Fruit fly (Drosophila melanogaster) whole organism, prepupa: ENCODE results near the gene CG43390.

Experiments used
- CG10631 ChIP-seq: fragments of 200-800 bp; sonication (Bioruptor generic); optimal IDR thresholded peaks from 2 replicates; lab custom pipeline; 2016; ENCODE audit warnings: missing biosample characterization, missing genetic modification characterization
- CG10669 ChIP-seq: fragments of 200-800 bp; sonication (Bioruptor generic); optimal IDR thresholded peaks from 3 replicates; lab custom pipeline; 2018; ENCODE audit warnings: missing biosample characterization, mild to moderate bottlenecking, missing genetic modification characterization, moderate library complexity
- CG11294 ChIP-seq: fragments of 200-800 bp; sonication (Bioruptor generic); IDR thresholded peaks from 2 replicates; pipeline ENCODE4 v1.3.6; 2022; ENCODE audit warnings: missing biosample characterization, missing genetic modification characterization
- CG15336 ChIP-seq: fragments of 200-800 bp; sonication (Bioruptor generic); IDR thresholded peaks from 2 replicates; pipeline ENCODE4 v1.3.6; 2022; ENCODE audit warnings: missing biosample characterization, missing genetic modification characterization
- CG3032 ChIP-seq: fragments of 200-800 bp; optimal IDR thresholded peaks from 2 replicates; lab custom pipeline; 2019; ENCODE audit warnings: missing biosample characterization, mild to moderate bottlenecking, missing genetic modification characterization, moderate library complexity
- CG31627 ChIP-seq: fragments of 200-800 bp; sonication (Bioruptor generic); optimal IDR thresholded peaks from 3 replicates; lab custom pipeline; 2016; ENCODE audit warnings: missing biosample characterization, missing genetic modification characterization
- CG32006 ChIP-seq: fragments of 200-800 bp; sonication (Bioruptor generic); optimal IDR thresholded peaks from 3 replicates; lab custom pipeline; 2017; ENCODE audit warnings: missing biosample characterization, mild to moderate bottlenecking, missing genetic modification characterization
- CG34406 ChIP-seq: fragments of 200-800 bp; sonication (Bioruptor generic); optimal IDR thresholded peaks from 3 replicates; lab custom pipeline; 2016; ENCODE audit warnings: missing biosample characterization, missing genetic modification characterization
- CG3919 ChIP-seq: fragments of 200-800 bp; sonication (Bioruptor generic); optimal IDR thresholded peaks from 3 replicates; lab custom pipeline; 2016; ENCODE audit warnings: missing biosample characterization, missing genetic modification characterization
- CG4318 ChIP-seq: fragments of 200-800 bp; sonication (Bioruptor generic); optimal IDR thresholded peaks from 3 replicates; lab custom pipeline; 2017; ENCODE audit warnings: missing biosample characterization, mild to moderate bottlenecking, missing genetic modification characterization
- CG6163 ChIP-seq: fragments of 200-800 bp; sonication (Bioruptor generic); IDR thresholded peaks from 3 replicates; pipeline ENCODE4 v1.3.6; 2022; ENCODE audit warnings: missing biosample characterization, missing genetic modification characterization
- CG6792 ChIP-seq: fragments of 200-800 bp; sonication (Bioruptor generic); optimal IDR thresholded peaks from 3 replicates; lab custom pipeline; 2016; ENCODE audit warnings: missing biosample characterization, missing genetic modification characterization
- CG6808 ChIP-seq: fragments of 200-800 bp; sonication (Bioruptor generic); optimal IDR thresholded peaks from 3 replicates; lab custom pipeline; 2017; ENCODE audit warnings: missing biosample characterization, missing genetic modification characterization, mild to moderate bottlenecking, moderate library complexity, missing genetic modification reagents
- CG6854 ChIP-seq: fragments of 200-800 bp; sonication (Bioruptor generic); optimal IDR thresholded peaks from 2 replicates; lab custom pipeline; 2017; ENCODE audit warnings: missing biosample characterization, mild to moderate bottlenecking, missing genetic modification characterization
- CG7368 ChIP-seq: fragments of 200-800 bp; sonication (Bioruptor generic); optimal IDR thresholded peaks from 3 replicates; lab custom pipeline; 2016; ENCODE audit warnings: missing biosample characterization, missing genetic modification characterization
- CG8119 ChIP-seq: fragments of 200-800 bp; sonication (Bioruptor generic); IDR thresholded peaks from 3 replicates; pipeline ENCODE4 v1.3.6; 2022; ENCODE audit warnings: missing biosample characterization, missing genetic modification characterization
- CG8632 ChIP-seq: fragments of 200-800 bp; sonication (Bioruptor generic); optimal IDR thresholded peaks from 3 replicates; lab custom pipeline; 2016; ENCODE audit warnings: missing biosample characterization, missing genetic modification characterization
- Eip75B ChIP-seq: fragments of 200-800 bp; sonication (Bioruptor generic); optimal IDR thresholded peaks from 3 replicates; lab custom pipeline; 2016; ENCODE audit warnings: missing biosample characterization, missing genetic modification characterization
- Eip78C ChIP-seq: fragments of 200-800 bp; sonication (Bioruptor generic); peaks from one replicate; lab custom pipeline; 2016; ENCODE audit warnings: missing biosample characterization, missing genetic modification characterization
- Eip93F ChIP-seq: fragments of 200-800 bp; sonication (Bioruptor generic); optimal IDR thresholded peaks from 2 replicates; lab custom pipeline; 2016; ENCODE audit warnings: missing biosample characterization, mild to moderate bottlenecking, missing genetic modification characterization
- Ets21C ChIP-seq: fragments of 200-800 bp; sonication (Bioruptor generic); optimal IDR thresholded peaks from 3 replicates; lab custom pipeline; 2016; ENCODE audit warnings: missing biosample characterization, missing genetic modification characterization
- Ets96B ChIP-seq: fragments of 200-800 bp; optimal IDR thresholded peaks from 2 replicates; lab custom pipeline; 2019; ENCODE audit warnings: missing biosample characterization, mild to moderate bottlenecking, missing genetic modification characterization, moderate library complexity
- Hr38 ChIP-seq: sonication (Bioruptor generic); optimal IDR thresholded peaks from 2 replicates; lab custom pipeline; 2016; ENCODE audit warnings: missing biosample characterization, missing genetic modification characterization
- Hr4 ChIP-seq: fragments of 200-800 bp; sonication (Bioruptor generic); optimal IDR thresholded peaks from 3 replicates; lab custom pipeline; 2016; ENCODE audit warnings: missing biosample characterization, missing genetic modification characterization
- Met ChIP-seq: fragments of 200-800 bp; sonication (Bioruptor generic); optimal IDR thresholded peaks from 3 replicates; lab custom pipeline; 2016; ENCODE audit warnings: missing biosample characterization, missing genetic modification characterization
- OdsH ChIP-seq: fragments of 200-800 bp; sonication (Bioruptor generic); optimal IDR thresholded peaks from 3 replicates; lab custom pipeline; 2016; ENCODE audit warnings: missing biosample characterization, missing genetic modification characterization
- Sox102F ChIP-seq: fragments of 200-800 bp; sonication (Bioruptor generic); optimal IDR thresholded peaks from 2 replicates; lab custom pipeline; 2016; ENCODE audit warnings: missing biosample characterization, mild to moderate bottlenecking, missing genetic modification characterization
- Sox15 ChIP-seq: fragments of 200-800 bp; sonication (Bioruptor generic); optimal IDR thresholded peaks from 3 replicates; lab custom pipeline; 2016; ENCODE audit warnings: missing biosample characterization, missing genetic modification characterization
- achi ChIP-seq: fragments of 200-800 bp; sonication (Bioruptor generic); optimal IDR thresholded peaks from 3 replicates; lab custom pipeline; 2016; ENCODE audit warnings: missing biosample characterization, missing genetic modification characterization
- acj6 ChIP-seq: fragments of 200-800 bp; sonication (Bioruptor generic); optimal IDR thresholded peaks from 3 replicates; lab custom pipeline; 2016; ENCODE audit warnings: missing biosample characterization, missing genetic modification characterization
- cyc ChIP-seq: fragments of 200-800 bp; sonication (Bioruptor generic); optimal IDR thresholded peaks from 3 replicates; lab custom pipeline; 2016; ENCODE audit warnings: missing biosample characterization, missing genetic modification characterization
- dac ChIP-seq: fragments of 200-800 bp; sonication (Bioruptor generic); optimal IDR thresholded peaks from 2 replicates; lab custom pipeline; 2017; ENCODE audit warnings: missing biosample characterization, mild to moderate bottlenecking, missing genetic modification characterization
- dsx ChIP-seq: fragments of 200-800 bp; optimal IDR thresholded peaks from 3 replicates; lab custom pipeline; 2019; ENCODE audit warnings: missing biosample characterization, mild to moderate bottlenecking, missing genetic modification characterization, moderate library complexity; ENCODE audit not compliant: poor library complexity, severe bottlenecking
- eg ChIP-seq: fragments of 200-800 bp; sonication (Bioruptor generic); IDR thresholded peaks from 3 replicates; pipeline ENCODE4 v1.3.6; 2022; ENCODE audit warnings: missing biosample characterization, missing genetic modification characterization
- esn ChIP-seq: fragments of 200-800 bp; sonication (Bioruptor generic); optimal IDR thresholded peaks from 2 replicates; lab custom pipeline; 2016; ENCODE audit warnings: missing biosample characterization, mild to moderate bottlenecking, missing genetic modification characterization, moderate library complexity
- lz ChIP-seq: fragments of 200-800 bp; sonication (Bioruptor generic); optimal IDR thresholded peaks from 3 replicates; lab custom pipeline; 2016; ENCODE audit warnings: missing biosample characterization, missing genetic modification characterization
- net ChIP-seq: fragments of 200-800 bp; sonication (Bioruptor generic); optimal IDR thresholded peaks from 3 replicates; lab custom pipeline; 2016; ENCODE audit warnings: missing biosample characterization, missing genetic modification characterization
- pdm3 ChIP-seq: fragments of 200-800 bp; sonication (Bioruptor generic); optimal IDR thresholded peaks from 3 replicates; lab custom pipeline; 2016; ENCODE audit warnings: missing biosample characterization, missing genetic modification characterization
- salr ChIP-seq, 2 experiments: fragments of 200-800 bp; sonication (Bioruptor generic); optimal IDR thresholded peaks; 3 replicates each; lab custom pipeline; 2016 to 2018; ENCODE audit warnings: missing biosample characterization in 2 of 2, missing genetic modification characterization in 2 of 2, mild to moderate bottlenecking in 1 of 2
- spab ChIP-seq: fragments of 200-800 bp; sonication (Bioruptor generic); optimal IDR thresholded peaks from 2 replicates; lab custom pipeline; 2017; ENCODE audit warnings: missing biosample characterization, mild to moderate bottlenecking, missing genetic modification characterization, missing genetic modification reagents
- ss ChIP-seq, 2 experiments: fragments of 200-800 bp; sonication (Bioruptor generic); optimal IDR thresholded peaks; 2 replicates in 1 of 2; 3 replicates in 1 of 2; lab custom pipeline; 2017 to 2018; ENCODE audit warnings: mild to moderate bottlenecking in 2 of 2, missing biosample characterization in 2 of 2, missing genetic modification characterization in 2 of 2, moderate library complexity in 1 of 2
- svp ChIP-seq: fragments of 200-800 bp; sonication (Bioruptor generic); peaks from one replicate; lab custom pipeline; 2016; ENCODE audit warnings: missing biosample characterization, missing genetic modification characterization

CG43390 gene

dm6 chr3L:11599255-11599654, 19.5 kb upstream of the CG43390 start:
- TF ChIP-seq CG15336 (peak; percentile 42), CG6808 (peak; percentile 32), CG31627 (GFP tag; lab: Kevin White, UChicago) (no peak), Hr38 (GFP tag; lab: Kevin White, UChicago) (no peak), CG6854 (no peak), eg (GFP tag; lab: Robert Waterston, UW) (0 out of 3 replicates have a peak, but pooled peaks have one; percentile 19), CG11294 (GFP tag; lab: Robert Waterston, UW) (0 out of 2 replicates have a peak, but pooled peaks have one; percentile 7), Ets96B (tag; lab: Kevin White, UChicago) (peak; percentile 54), CG8119 (peak; percentile 61), dac (GFP tag; lab: Kevin White, UChicago) (no peak), OdsH (GFP tag; lab: Kevin White, UChicago) (peak; percentile 33), acj6 (GFP tag; lab: Kevin White, UChicago) (peak; percentile 40), CG34406 (GFP tag; lab: Kevin White, UChicago) (peak; percentile 45), Sox15 (GFP tag; lab: Kevin White, UChicago) (no peak), achi (GFP tag; lab: Kevin White, UChicago) (peak; percentile 44), net (peak; percentile 7), cyc (GFP tag; lab: Kevin White, UChicago) (no peak), CG10669 (GFP tag; lab: Kevin White, UChicago) (no peak), salr (GFP tag; optimal IDR thresholded peaks at IDR 0.05; lab: Kevin White, UChicago) (no peak), Eip93F (no peak), ss (GFP tag; optimal IDR thresholded peaks at IDR 0.05; lab: Kevin White, UChicago) (peak in 1 of 2 experiments; percentile 42), CG7368 (GFP tag; lab: Kevin White, UChicago) (peak; percentile 63), Eip78C (GFP tag; lab: Kevin White, UChicago) (no peak), CG4318 (GFP tag; lab: Kevin White, UChicago) (peak; percentile 1), CG3032 (tag; lab: Kevin White, UChicago) (peak; percentile 59), dsx (GFP tag; lab: Kevin White, UChicago) (peak; percentile 41), svp (no peak), esn (GFP tag; lab: Kevin White, UChicago) (peak; percentile 6), Eip75B (GFP tag; lab: Kevin White, UChicago) (no peak), Ets21C (GFP tag; lab: Kevin White, UChicago) (no peak), pdm3 (GFP tag; lab: Kevin White, UChicago) (no peak), lz (GFP tag; lab: Kevin White, UChicago) (no peak), CG8632 (peak; percentile 11), Sox102F (GFP tag; lab: Kevin White, UChicago) (no peak), Hr4 (GFP tag; lab: Kevin White, UChicago) (peak; percentile 5), CG6163 (GFP tag; lab: Robert Waterston, UW) (0 out of 3 replicates have a peak, but pooled peaks have one; percentile 23), spab (GFP tag; lab: Kevin White, UChicago) (peak; percentile 11), CG32006 (peak; percentile 54), CG6792 (GFP tag; lab: Kevin White, UChicago) (peak; percentile 12), Met (GFP tag; lab: Kevin White, UChicago) (no peak), CG10631 (peak; percentile 37)

- TF ChIP-seq Eip78C (GFP tag; lab: Kevin White, UChicago) (peak; percentile 34), CG31627 (GFP tag; lab: Kevin White, UChicago) (no peak), CG7368 (GFP tag; lab: Kevin White, UChicago) (peak; percentile 44), CG3919 (no peak), lz (GFP tag; lab: Kevin White, UChicago) (no peak)
Observed at dm6 chr3L:11596585-11597252, 17.0 kb upstream of the CG43390 start, which contains the start of gene CG7368. CG7368 (plus strand) TSS chr3L:11597202.
